Worm (Caenorhabditis elegans) whole organism, young adult: ENCODE results near the gene mct-3.

Experiments used
- B0336.3 ChIP-seq: fragments of 200-800 bp; sonication (Bioruptor generic); IDR thresholded peaks from 2 replicates; pipeline ENCODE4 v1.3.6; 2022; ENCODE audit warnings: missing genetic modification characterization, missing compliant biosample characterization
- F10E7.11 ChIP-seq: sonication (generic microtip); optimal IDR thresholded peaks from 2 replicates; lab custom pipeline; 2017; ENCODE audit warnings: mild to moderate bottlenecking, missing genetic modification characterization, moderate library complexity, missing compliant biosample characterization
- F23B12.7 ChIP-seq: sonication (generic microtip); optimal IDR thresholded peaks from 2 replicates; lab custom pipeline; 2017; ENCODE audit warnings: missing genetic modification characterization, mild to moderate bottlenecking, missing compliant biosample characterization, antibody characterized with exemption, moderate library complexity; ENCODE audit not compliant: insufficient read depth
- F49E8.2 ChIP-seq: sonication (generic microtip); optimal IDR thresholded peaks from 3 replicates; lab custom pipeline; 2017; ENCODE audit warnings: missing genetic modification characterization, mild to moderate bottlenecking, missing compliant biosample characterization, antibody characterized with exemption, moderate library complexity; ENCODE audit not compliant: insufficient read depth
- F55B11.4 ChIP-seq: sonication (generic microtip); optimal IDR thresholded peaks from 2 replicates; lab custom pipeline; 2016; ENCODE audit warnings: missing compliant biosample characterization, missing genetic modification characterization, borderline replicate concordance; ENCODE audit not compliant: insufficient read depth
- T07F8.4 ChIP-seq: sonication (generic microtip); optimal IDR thresholded peaks from 2 replicates; lab custom pipeline; 2016; ENCODE audit warnings: mild to moderate bottlenecking, missing genetic modification characterization, moderate library complexity, missing compliant biosample characterization
- Y53F4B.3 ChIP-seq: fragments of 200-800 bp; sonication (Bioruptor generic); IDR thresholded peaks from 2 replicates; pipeline ENCODE4 v1.3.6; 2022; ENCODE audit warnings: missing genetic modification reagents, missing genetic modification characterization, missing compliant biosample characterization
- Y53G8AR.9 ChIP-seq: fragments of 200-800 bp; sonication (Bioruptor generic); conservative IDR thresholded peaks from 2 replicates; pipeline ENCODE4 v1.3.6; 2022; ENCODE audit warnings: missing genetic modification reagents, missing genetic modification characterization, missing compliant biosample characterization
- Y56A3A.18 ChIP-seq: fragments of 200-800 bp; sonication (Bioruptor generic); IDR thresholded peaks from 2 replicates; pipeline ENCODE4 v1.3.6; 2022; ENCODE audit warnings: missing genetic modification reagents, missing genetic modification characterization, missing compliant biosample characterization
- Y95B8A.8 ChIP-seq: fragments of 200-800 bp; sonication (Bioruptor generic); IDR thresholded peaks from 2 replicates; pipeline ENCODE4 v1.3.6; 2022; ENCODE audit warnings: missing genetic modification reagents, missing genetic modification characterization, missing compliant biosample characterization
- ZK185.1 ChIP-seq: sonication (generic microtip); optimal IDR thresholded peaks from 2 replicates; lab custom pipeline; 2016; ENCODE audit warnings: mild to moderate bottlenecking, missing genetic modification characterization, missing compliant biosample characterization; ENCODE audit not compliant: poor library complexity, severe bottlenecking
- atf-7 ChIP-seq: sonication (generic microtip); optimal IDR thresholded peaks from 2 replicates; lab custom pipeline; 2017; ENCODE audit warnings: mild to moderate bottlenecking, missing genetic modification characterization, missing compliant biosample characterization
- ccch-3 ChIP-seq: fragments of 200-800 bp; sonication (Bioruptor generic); optimal IDR thresholded peaks from 2 replicates; lab custom pipeline; 2018; ENCODE audit warnings: mild to moderate bottlenecking, missing genetic modification characterization, missing compliant biosample characterization
- cebp-2 ChIP-seq: fragments of 200-800 bp; sonication (Bioruptor generic); IDR thresholded peaks from 2 replicates; pipeline ENCODE4 v1.3.6; 2022; ENCODE audit warnings: missing genetic modification characterization, missing compliant biosample characterization
- ceh-40 ChIP-seq: fragments of 200-800 bp; sonication (Bioruptor generic); IDR thresholded peaks from 2 replicates; pipeline ENCODE4 v1.3.6; 2022; ENCODE audit warnings: missing genetic modification characterization, missing compliant biosample characterization
- ceh-79 ChIP-seq: sonication (generic microtip); optimal IDR thresholded peaks from 2 replicates; lab custom pipeline; 2017; ENCODE audit warnings: mild to moderate bottlenecking, missing genetic modification characterization, missing compliant biosample characterization
- ceh-91 ChIP-seq: fragments of 200-800 bp; sonication (Bioruptor generic); IDR thresholded peaks from 2 replicates; pipeline ENCODE4 v1.3.6; 2022; ENCODE audit warnings: missing genetic modification reagents, missing genetic modification characterization, missing compliant biosample characterization
- chd-7 ChIP-seq: sonication (generic microtip); optimal IDR thresholded peaks from 2 replicates; lab custom pipeline; 2016; ENCODE audit warnings: mild to moderate bottlenecking, missing genetic modification characterization, moderate library complexity, missing compliant biosample characterization
- dpff-1 ChIP-seq: sonication (generic microtip); optimal IDR thresholded peaks from 2 replicates; lab custom pipeline; 2017; ENCODE audit warnings: mild to moderate bottlenecking, missing genetic modification characterization, missing compliant biosample characterization
- dpl-1 ChIP-seq: fragments of 150-350 bp; optimal IDR thresholded peaks from 2 replicates; lab custom pipeline; 2014; ENCODE audit warnings: missing biosample characterization, missing genetic modification reagents, missing genetic modification characterization
- ekl-4 ChIP-seq: fragments of 200-800 bp; sonication (Bioruptor generic); IDR thresholded peaks from 2 replicates; pipeline ENCODE4 v1.3.6; 2022; ENCODE audit warnings: missing genetic modification reagents, missing genetic modification characterization, missing compliant biosample characterization
- gei-17 ChIP-seq: fragments of 200-800 bp; sonication (Bioruptor generic); optimal IDR thresholded peaks from 2 replicates; lab custom pipeline; 2018; ENCODE audit warnings: mild to moderate bottlenecking, missing genetic modification characterization, missing compliant biosample characterization
- hlh-12 ChIP-seq: sonication (generic microtip); optimal IDR thresholded peaks from 2 replicates; lab custom pipeline; 2016; ENCODE audit warnings: missing genetic modification characterization, missing compliant biosample characterization
- hlh-26 ChIP-seq: fragments of 200-800 bp; sonication (Bioruptor generic); conservative IDR thresholded peaks from 2 replicates; pipeline ENCODE4 v1.3.6; 2022; ENCODE audit warnings: missing genetic modification reagents, missing genetic modification characterization, missing compliant biosample characterization
- hmg-1.2 ChIP-seq: fragments of 200-800 bp; sonication (Bioruptor generic); IDR thresholded peaks from 2 replicates; pipeline ENCODE4 v1.3.6; 2022; ENCODE audit warnings: missing genetic modification reagents, missing genetic modification characterization, missing compliant biosample characterization
- hsf-1 ChIP-seq: fragments of 200-800 bp; sonication (Bioruptor generic); IDR thresholded peaks from 2 replicates; pipeline ENCODE4 v1.3.6; 2022; ENCODE audit warnings: missing genetic modification reagents, missing genetic modification characterization, missing compliant biosample characterization
- let-526 ChIP-seq: fragments of 200-800 bp; sonication (Bioruptor generic); IDR thresholded peaks from 2 replicates; pipeline ENCODE4 v1.3.6; 2022; ENCODE audit warnings: missing genetic modification reagents, missing genetic modification characterization, missing compliant biosample characterization
- mcd-1 ChIP-seq: fragments of 200-800 bp; sonication (Bioruptor generic); IDR thresholded peaks from 2 replicates; pipeline ENCODE4 v1.3.6; 2022; ENCODE audit warnings: missing genetic modification reagents, missing genetic modification characterization, missing compliant biosample characterization
- mxl-1 ChIP-seq: sonication (generic microtip); optimal IDR thresholded peaks from 2 replicates; lab custom pipeline; 2016; ENCODE audit warnings: missing genetic modification characterization, missing compliant biosample characterization
- nfya-1 ChIP-seq: sonication (generic microtip); optimal IDR thresholded peaks from 2 replicates; lab custom pipeline; 2017; ENCODE audit warnings: antibody characterized with exemption, missing compliant biosample characterization, missing genetic modification characterization, borderline replicate concordance; ENCODE audit not compliant: insufficient read depth
- nfya-2 ChIP-seq: fragments of 200-800 bp; sonication (Bioruptor generic); IDR thresholded peaks from 2 replicates; pipeline ENCODE4 v1.3.6; 2022; ENCODE audit warnings: missing genetic modification reagents, missing genetic modification characterization, missing compliant biosample characterization
- nfyb-1 ChIP-seq: fragments of 200-800 bp; sonication (Bioruptor generic); IDR thresholded peaks from 2 replicates; pipeline ENCODE4 v1.3.6; 2022; ENCODE audit warnings: missing genetic modification reagents, missing genetic modification characterization, missing compliant biosample characterization
- rec-8 ChIP-seq, 2 experiments: sonication (generic microtip); optimal IDR thresholded peaks; 2 replicates each; lab custom pipeline; 2016; ENCODE audit warnings: mild to moderate bottlenecking in 2 of 2, missing genetic modification characterization in 2 of 2, missing genetic modification reagents in 2 of 2, missing genotype in 2 of 2, missing biosample characterization in 1 of 2, missing compliant biosample characterization in 1 of 2, moderate library complexity in 1 of 2
- sdz-38 ChIP-seq: sonication (generic microtip); optimal IDR thresholded peaks from 2 replicates; lab custom pipeline; 2016; ENCODE audit warnings: missing genotype, missing genetic modification characterization, missing compliant biosample characterization
- sea-2 ChIP-seq: fragments of 200-800 bp; sonication (Bioruptor generic); IDR thresholded peaks from 2 replicates; pipeline ENCODE4 v1.3.6; 2022; ENCODE audit warnings: missing genetic modification characterization, missing compliant biosample characterization
- snpc-1.1 ChIP-seq: sonication (generic microtip); optimal IDR thresholded peaks from 2 replicates; lab custom pipeline; 2017; ENCODE audit warnings: missing genetic modification characterization, mild to moderate bottlenecking, missing compliant biosample characterization, antibody characterized with exemption, moderate library complexity, missing genotype, missing genetic modification reagents; ENCODE audit not compliant: insufficient read depth
- sptf-2 ChIP-seq: fragments of 200-800 bp; sonication (Bioruptor generic); optimal IDR thresholded peaks from 2 replicates; lab custom pipeline; 2018; ENCODE audit warnings: mild to moderate bottlenecking, missing genetic modification characterization, missing compliant biosample characterization
- tbp1 ChIP-seq: fragments of 200-800 bp; sonication (Bioruptor generic); optimal IDR thresholded peaks from 2 replicates; lab custom pipeline; 2018; ENCODE audit warnings: mild to moderate bottlenecking, missing genetic modification characterization, missing compliant biosample characterization
- unc-130 ChIP-seq: sonication (generic microtip); optimal IDR thresholded peaks from 2 replicates; lab custom pipeline; 2016; ENCODE audit warnings: missing genetic modification reagents, missing genetic modification characterization, missing compliant biosample characterization
- unc-62 ChIP-seq: fragments of 150-350 bp; optimal IDR thresholded peaks from 2 replicates; lab custom pipeline; 2014; ENCODE audit warnings: missing biosample characterization, missing genetic modification reagents, missing genetic modification characterization
- zfh-2 ChIP-seq: fragments of 200-800 bp; sonication (Bioruptor generic); conservative IDR thresholded peaks from 2 replicates; pipeline ENCODE4 v1.3.6; 2022; ENCODE audit warnings: missing genetic modification reagents, missing genetic modification characterization, missing compliant biosample characterization
- ztf-25 ChIP-seq: fragments of 200-800 bp; sonication (Bioruptor generic); IDR thresholded peaks from 2 replicates; pipeline ENCODE4 v1.3.6; 2022; ENCODE audit warnings: missing genetic modification reagents, missing genetic modification characterization, missing compliant biosample characterization
- ztf-6 ChIP-seq: fragments of 200-800 bp; sonication (Bioruptor generic); IDR thresholded peaks from 2 replicates; pipeline ENCODE4 v1.3.6; 2022; ENCODE audit warnings: missing genetic modification reagents, missing genetic modification characterization, missing compliant biosample characterization

mct-3 gene

ce11 chrX:13875913-13876312, 23.2 kb downstream of the mct-3 start:
- no peak for TF ChIP-seq atf-7 (tag; lab: Kevin White, UChicago)
- no peak for TF ChIP-seq hmg-1.2 (GFP tag; lab: Robert Waterston, UW)
- TF ChIP-seq Y53F4B.3 (GFP tag; lab: Robert Waterston, UW) = no peak
- TF ChIP-seq unc-130 (GFP tag; lab: Kevin White, UChicago) = no peak
- TF ChIP-seq ceh-40 (GFP tag; lab: Robert Waterston, UW) = no peak
- TF ChIP-seq mxl-1 = no peak
- TF ChIP-seq hlh-12 (tag; lab: Kevin White, UChicago) = no peak
- TF ChIP-seq, all 124 proteins: peak for 0

ce11 chrX:13876860-13877259, 24.2 kb downstream of the mct-3 start:
- TF ChIP-seq nfya-2 (GFP tag; lab: Robert Waterston, UW) = no peak
- TF ChIP-seq, all 124 proteins: peak for 0

DNA sequence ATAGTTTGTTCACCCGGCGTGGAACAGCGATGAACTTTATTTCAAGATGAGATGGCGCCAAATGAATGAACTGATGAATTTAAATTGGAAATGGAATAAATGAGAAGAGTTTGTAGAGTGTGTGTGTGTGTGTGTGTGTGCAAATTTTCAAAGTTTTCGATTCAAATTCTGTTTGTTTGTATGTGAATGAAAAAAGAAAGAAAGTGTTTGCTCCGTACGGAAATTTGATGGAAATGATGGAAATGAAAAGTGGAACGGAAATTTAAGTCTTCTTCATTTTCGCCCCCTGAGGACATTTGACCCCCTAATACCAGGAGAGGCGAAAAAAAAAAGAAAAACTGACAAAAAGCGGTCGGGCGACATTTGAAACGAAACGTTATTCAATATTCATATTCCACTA, 25.4 kb downstream of the mct-3 start:
- TF ChIP-seq F49E8.2 (tag; lab: Kevin White, UChicago) (no peak), gei-17 (GFP tag; lab: Kevin White, UChicago) (no peak), let-526 (no peak), dpl-1 (GFP tag; lab: Kevin White, UChicago) (no peak)

DNA sequence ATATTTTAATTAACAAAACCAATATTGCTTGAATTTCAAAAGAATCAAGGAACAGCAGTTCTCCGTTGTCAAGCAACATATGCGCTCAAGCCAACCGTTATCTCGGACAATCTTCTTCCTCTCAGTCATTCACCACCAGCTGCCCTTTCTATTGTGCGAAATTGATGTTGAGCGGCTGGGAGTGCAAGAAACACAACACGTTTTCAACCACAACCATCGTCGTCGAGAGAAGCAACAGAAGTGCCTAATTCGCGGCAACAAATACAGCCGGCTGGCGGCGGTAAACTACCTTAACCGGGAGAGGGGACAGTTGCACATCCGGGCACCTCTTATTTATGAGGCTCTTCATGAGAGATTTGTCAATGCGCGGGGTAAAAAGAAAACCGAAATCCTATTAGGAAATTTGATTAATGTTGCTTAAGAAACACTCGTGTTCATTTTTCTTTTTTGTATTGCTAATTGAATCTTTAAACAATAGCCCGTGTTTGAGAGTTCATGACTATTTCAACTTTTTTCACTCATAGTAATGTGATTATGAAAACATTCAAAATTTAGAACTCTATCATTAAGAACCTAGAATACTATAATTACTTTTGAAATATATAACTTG, 29.2 kb downstream of the mct-3 start:
- TF ChIP-seq unc-62 (GFP tag; lab: Kevin White, UChicago) (no peak), cebp-2 (no peak), B0336.3 (GFP tag; lab: Robert Waterston, UW) (no peak), Y56A3A.18 (GFP tag; lab: Robert Waterston, UW) (no peak), chd-7 (tag; lab: Kevin White, UChicago) (no peak), tbp1 (GFP tag; lab: Kevin White, UChicago) (no peak), sdz-38 (tag; lab: Kevin White, UChicago) (no peak), F23B12.7 (no peak), sea-2 (no peak), F55B11.4 (no peak), zfh-2 (no peak), Y53G8AR.9 (GFP tag; lab: Robert Waterston, UW) (no peak), hlh-12 (tag; lab: Kevin White, UChicago) (no peak), ekl-4 (GFP tag; lab: Robert Waterston, UW) (no peak), hlh-26 (GFP tag; lab: Robert Waterston, UW) (no peak), ceh-79 (tag; lab: Kevin White, UChicago) (no peak), nfya-1 (no peak), Y95B8A.8 (GFP tag; lab: Robert Waterston, UW) (no peak), sptf-2 (GFP tag; lab: Kevin White, UChicago) (no peak)

- TF ChIP-seq snpc-1.1 (tag; lab: Kevin White, UChicago) (no peak), hlh-26 (GFP tag; lab: Robert Waterston, UW) (no peak), nfyb-1 (no peak), nfya-1 (no peak), hmg-1.2 (GFP tag; lab: Robert Waterston, UW) (no peak), hsf-1 (no peak), ceh-91 (GFP tag; lab: Robert Waterston, UW) (no peak), F10E7.11 (tag; lab: Kevin White, UChicago) (no peak), ztf-25 (GFP tag; lab: Robert Waterston, UW) (no peak), rec-8 (tag; optimal IDR thresholded peaks at IDR 0.05; lab: Kevin White, UChicago) (no peak), mcd-1 (GFP tag; lab: Robert Waterston, UW) (no peak), ccch-3 (GFP tag; lab: Kevin White, UChicago) (no peak), ztf-6 (GFP tag; lab: Robert Waterston, UW) (no peak), dpff-1 (tag; lab: Kevin White, UChicago) (no peak), T07F8.4 (tag; lab: Kevin White, UChicago) (no peak), ZK185.1 (tag; lab: Kevin White, UChicago) (no peak)
Measured at ce11 chrX:13882639-13883038, 29.9 kb downstream of the mct-3 start, which contains the start of gene hlb-1. hlb-1 (minus strand) TSS chrX:13882739.
